Fruit fly (Drosophila melanogaster): ENCODE data around the gene CG11562.

- TF ChIP-seq CG8478 (optimal IDR thresholded peaks at IDR 0.05): no peak
- no peak for TF ChIP-seq CTCF (optimal IDR thresholded peaks at IDR 0.05)
These were observed 13.0 kb downstream of the CG11562 start for dm6 chr2L:305198-305597.

Measured in S2 (cell line).